Fruit fly (Drosophila melanogaster) whole organism, embryonic: ENCODE data around the gene CG6006.

Source experiments
- ATbp ChIP-seq: fragments of 200-800 bp; sonication (Bioruptor generic); optimal IDR thresholded peaks from 2 replicates; lab custom pipeline; 2017; ENCODE audit warnings: missing biosample characterization, mild to moderate bottlenecking, missing genetic modification characterization, missing genetic modification reagents
- CG1024 ChIP-seq: fragments of 200-800 bp; sonication (Bioruptor generic); IDR thresholded peaks from 2 replicates; pipeline ENCODE4 v1.3.6; 2022; ENCODE audit warnings: missing biosample characterization, missing genetic modification characterization
- CG10565 ChIP-seq: fragments of 200-800 bp; sonication (Bioruptor generic); optimal IDR thresholded peaks from 3 replicates; lab custom pipeline; 2016; ENCODE audit warnings: missing biosample characterization, mild to moderate bottlenecking, missing genetic modification characterization
- CG11456 ChIP-seq: fragments of 200-800 bp; sonication (Bioruptor generic); IDR thresholded peaks from 3 replicates; pipeline ENCODE4 v1.3.6; 2022; ENCODE audit warnings: missing biosample characterization, missing genetic modification characterization
- CG12659 ChIP-seq: fragments of 200-800 bp; sonication (Bioruptor generic); optimal IDR thresholded peaks from 3 replicates; lab custom pipeline; 2017; ENCODE audit warnings: mild to moderate bottlenecking, missing biosample characterization, missing genetic modification reagents, missing genetic modification characterization
- CG13424 ChIP-seq: fragments of 200-800 bp; sonication (Bioruptor generic); optimal IDR thresholded peaks from 2 replicates; lab custom pipeline; 2019; ENCODE audit warnings: missing biosample characterization, mild to moderate bottlenecking, missing genetic modification characterization, moderate library complexity
- CG14441 ChIP-seq: fragments of 200-800 bp; sonication (Bioruptor generic); IDR thresholded peaks from 2 replicates; pipeline ENCODE4 v1.3.6; 2022; ENCODE audit warnings: missing biosample characterization, missing genetic modification characterization
- CG15011 ChIP-seq: fragments of 200-800 bp; sonication (Bioruptor generic); optimal IDR thresholded peaks from 3 replicates; lab custom pipeline; 2018; ENCODE audit warnings: missing biosample characterization, mild to moderate bottlenecking, missing genetic modification characterization
- CG17359 ChIP-seq: fragments of 200-800 bp; sonication (Bioruptor generic); optimal IDR thresholded peaks from 3 replicates; lab custom pipeline; 2018; ENCODE audit warnings: missing biosample characterization, mild to moderate bottlenecking, missing genetic modification characterization, moderate library complexity
- CG17361 ChIP-seq: fragments of 200-800 bp; sonication (Bioruptor generic); IDR thresholded peaks from 3 replicates; pipeline ENCODE4 v1.3.6; 2022; ENCODE audit warnings: missing biosample characterization, missing genetic modification characterization
- CG1792 ChIP-seq: fragments of 200-800 bp; sonication (Bioruptor generic); optimal IDR thresholded peaks from 2 replicates; lab custom pipeline; 2016; ENCODE audit warnings: missing biosample characterization, missing genetic modification characterization
- CG18262 ChIP-seq: fragments of 200-800 bp; optimal IDR thresholded peaks from 3 replicates; lab custom pipeline; 2019; ENCODE audit warnings: missing biosample characterization, mild to moderate bottlenecking, missing genetic modification characterization, moderate library complexity
- CG2202 ChIP-seq: fragments of 200-800 bp; sonication (Bioruptor generic); optimal IDR thresholded peaks from 2 replicates; lab custom pipeline; 2018; ENCODE audit warnings: missing biosample characterization, mild to moderate bottlenecking, missing genetic modification characterization
- CG2875 ChIP-seq: fragments of 200-800 bp; sonication (Bioruptor generic); optimal IDR thresholded peaks from 2 replicates; lab custom pipeline; 2017; ENCODE audit warnings: missing biosample characterization, mild to moderate bottlenecking, missing genetic modification characterization, missing genetic modification reagents
- CG4360 ChIP-seq: fragments of 200-800 bp; sonication (Bioruptor generic); IDR thresholded peaks from 2 replicates; pipeline ENCODE4 v1.3.6; 2022; ENCODE audit warnings: missing biosample characterization, missing genetic modification characterization
- CG4730 ChIP-seq: fragments of 200-800 bp; sonication (Bioruptor generic); IDR thresholded peaks from 2 replicates; pipeline ENCODE4 v1.3.6; 2022; ENCODE audit warnings: missing biosample characterization, missing genetic modification characterization
- CG6175 ChIP-seq: fragments of 200-800 bp; sonication (Bioruptor generic); IDR thresholded peaks from 3 replicates; pipeline ENCODE4 v1.3.6; 2022; ENCODE audit warnings: missing biosample characterization, missing genetic modification characterization
- CG6765 ChIP-seq: fragments of 200-800 bp; sonication (Bioruptor generic); optimal IDR thresholded peaks from 3 replicates; lab custom pipeline; 2017; ENCODE audit warnings: missing biosample characterization, mild to moderate bottlenecking, missing genetic modification characterization
- CG7786 ChIP-seq: fragments of 200-800 bp; sonication (Bioruptor generic); optimal IDR thresholded peaks from 2 replicates; lab custom pipeline; 2016; ENCODE audit warnings: missing biosample characterization, missing genetic modification characterization
- CG8765 ChIP-seq: fragments of 200-800 bp; sonication (Bioruptor generic); IDR thresholded peaks from 2 replicates; pipeline ENCODE4 v1.3.6; 2022; ENCODE audit warnings: missing biosample characterization, missing genetic modification characterization
- CoRest ChIP-seq: fragments of 200-800 bp; sonication (Bioruptor generic); optimal IDR thresholded peaks from 3 replicates; lab custom pipeline; 2018; ENCODE audit warnings: missing biosample characterization, mild to moderate bottlenecking, missing genetic modification characterization, moderate library complexity
- D19B ChIP-seq: fragments of 200-800 bp; sonication (Bioruptor generic); optimal IDR thresholded peaks from 2 replicates; lab custom pipeline; 2017; ENCODE audit warnings: missing biosample characterization, mild to moderate bottlenecking, missing genetic modification characterization
- Dek ChIP-seq: fragments of 200-800 bp; sonication (Bioruptor generic); optimal IDR thresholded peaks from 3 replicates; lab custom pipeline; 2019; ENCODE audit warnings: missing biosample characterization, mild to moderate bottlenecking, missing genetic modification characterization, moderate library complexity
- Dip2 ChIP-seq: fragments of 200-800 bp; sonication (Bioruptor generic); IDR thresholded peaks from 2 replicates; pipeline ENCODE4 v1.3.6; 2022; ENCODE audit warnings: missing biosample characterization, missing genetic modification characterization
- E2f2 ChIP-seq: fragments of 200-800 bp; sonication (Bioruptor generic); IDR thresholded peaks from 2 replicates; pipeline ENCODE4 v1.3.6; 2022; ENCODE audit warnings: missing biosample characterization, missing genetic modification characterization
- Fer1 ChIP-seq: fragments of 200-800 bp; sonication (Bioruptor generic); optimal IDR thresholded peaks from 2 replicates; lab custom pipeline; 2017; ENCODE audit warnings: missing biosample characterization, mild to moderate bottlenecking, missing genetic modification characterization
- Nf-YA ChIP-seq: fragments of 200-800 bp; sonication (Bioruptor generic); IDR thresholded peaks from 2 replicates; pipeline ENCODE4 v1.3.6; 2022; ENCODE audit warnings: missing biosample characterization, missing genetic modification characterization
- Ptx1 ChIP-seq: fragments of 200-800 bp; sonication (Bioruptor generic); IDR thresholded peaks from 2 replicates; pipeline ENCODE4 v1.3.6; 2022; ENCODE audit warnings: missing biosample characterization, missing genetic modification characterization
- Stat92E ChIP-seq, 3 experiments: fragments of >200 bp in 2 of 3; fragments of 200-800 bp in 1 of 3; sonication (Bioruptor generic) in 1 of 3; optimal IDR thresholded peaks; 2 replicates each; lab custom pipeline; 2017 to 2019; ENCODE audit warnings: missing biosample characterization in 3 of 3, missing genetic modification characterization in 3 of 3, mild to moderate bottlenecking in 1 of 3, moderate library complexity in 1 of 3
- Taf1 ChIP-seq: fragments of 200-800 bp; sonication (Bioruptor generic); IDR thresholded peaks from 2 replicates; pipeline ENCODE4 v1.3.6; 2022; ENCODE audit warnings: missing biosample characterization, missing genetic modification characterization
- ato ChIP-seq: fragments of 200-800 bp; sonication (Bioruptor generic); IDR thresholded peaks from 2 replicates; pipeline ENCODE4 v1.3.6; 2022; ENCODE audit warnings: missing biosample characterization, missing genetic modification characterization; ENCODE audit not compliant: partially characterized antibody
- cad ChIP-seq: fragments of >200 bp; optimal IDR thresholded peaks from 2 replicates; lab custom pipeline; 2017; ENCODE audit warnings: missing biosample characterization, missing genetic modification characterization
- caup ChIP-seq: fragments of 200-800 bp; sonication (Bioruptor generic); optimal IDR thresholded peaks from 3 replicates; lab custom pipeline; 2017; ENCODE audit warnings: missing biosample characterization, mild to moderate bottlenecking, missing genetic modification characterization, moderate library complexity; ENCODE audit not compliant: severe bottlenecking
- emc ChIP-seq: fragments of 200-800 bp; sonication (Bioruptor generic); optimal IDR thresholded peaks from 2 replicates; lab custom pipeline; 2016; ENCODE audit warnings: missing biosample characterization, missing genetic modification characterization
- gcm ChIP-seq: fragments of 200-800 bp; sonication (Bioruptor generic); optimal IDR thresholded peaks from 2 replicates; lab custom pipeline; 2019; ENCODE audit warnings: missing biosample characterization, mild to moderate bottlenecking, missing genetic modification characterization, moderate library complexity
- jumu ChIP-seq: fragments of 200-800 bp; sonication (Bioruptor generic); optimal IDR thresholded peaks from 3 replicates; lab custom pipeline; 2016; ENCODE audit warnings: missing biosample characterization, missing genetic modification characterization
- kah ChIP-seq: fragments of 200-800 bp; sonication (Bioruptor generic); optimal IDR thresholded peaks from 2 replicates; lab custom pipeline; 2018; ENCODE audit warnings: missing biosample characterization, mild to moderate bottlenecking, missing genetic modification characterization
- lov ChIP-seq, 2 experiments: fragments of 200-800 bp in 1 of 2; fragments of >200 bp in 1 of 2; sonication (Bioruptor generic) in 1 of 2; IDR thresholded peaks in 1 of 2; optimal IDR thresholded peaks in 1 of 2; 2 replicates in 1 of 2; 3 replicates in 1 of 2; pipeline versions ENCODE4 v1.3.6 to Lab custom; 2017 to 2022; ENCODE audit warnings: missing biosample characterization in 1 of 2, missing genetic modification characterization in 1 of 2
- nerfin-2 ChIP-seq: fragments of 200-800 bp; sonication (Bioruptor generic); IDR thresholded peaks from 2 replicates; pipeline ENCODE4 v1.3.6; 2022; ENCODE audit warnings: missing biosample characterization, missing genetic modification characterization; ENCODE audit not compliant: partially characterized antibody
- onecut ChIP-seq: fragments of 200-800 bp; sonication (Bioruptor generic); IDR thresholded peaks from 2 replicates; pipeline ENCODE4 v1.3.6; 2022; ENCODE audit warnings: missing biosample characterization, missing genetic modification characterization
- pfk ChIP-seq: fragments of 200-800 bp; sonication (Bioruptor generic); optimal IDR thresholded peaks from 2 replicates; lab custom pipeline; 2018; ENCODE audit warnings: missing biosample characterization, mild to moderate bottlenecking, missing genetic modification characterization, moderate library complexity
- pros ChIP-seq: fragments of 200-800 bp; sonication (Bioruptor generic); optimal IDR thresholded peaks from 3 replicates; lab custom pipeline; 2019; ENCODE audit warnings: missing biosample characterization, mild to moderate bottlenecking, missing genetic modification characterization, moderate library complexity
- sens ChIP-seq: fragments of 200-800 bp; sonication (Bioruptor generic); peaks from one replicate; lab custom pipeline; 2016; ENCODE audit warnings: missing biosample characterization, missing genetic modification characterization
- sqz ChIP-seq: fragments of 200-800 bp; sonication (Bioruptor generic); optimal IDR thresholded peaks from 3 replicates; lab custom pipeline; 2018; ENCODE audit warnings: missing biosample characterization, mild to moderate bottlenecking, missing genetic modification characterization
- tio ChIP-seq: fragments of 200-800 bp; sonication (Bioruptor generic); optimal IDR thresholded peaks from 2 replicates; lab custom pipeline; 2017; ENCODE audit warnings: missing biosample characterization, missing genetic modification characterization, inconsistent platforms
- wdn ChIP-seq: fragments of 200-800 bp; sonication (Bioruptor generic); IDR thresholded peaks from 2 replicates; pipeline ENCODE4 v1.3.6; 2022; ENCODE audit warnings: missing biosample characterization, missing genetic modification characterization
- wek ChIP-seq: fragments of 200-800 bp; sonication (Bioruptor generic); optimal IDR thresholded peaks from 3 replicates; lab custom pipeline; 2018; ENCODE audit warnings: missing biosample characterization, mild to moderate bottlenecking, missing genetic modification characterization, moderate library complexity
- wor ChIP-seq: fragments of 200-800 bp; sonication (Bioruptor generic); IDR thresholded peaks from 2 replicates; pipeline ENCODE4 v1.3.6; 2022; ENCODE audit warnings: missing biosample characterization, missing genetic modification characterization
- zf30C ChIP-seq: fragments of 200-800 bp; sonication (Bioruptor generic); optimal IDR thresholded peaks from 3 replicates; lab custom pipeline; 2018; ENCODE audit warnings: missing biosample characterization, mild to moderate bottlenecking, missing genetic modification characterization

The CG6006 gene

dm6 chr3R:16208106-16208780, 53.5 kb downstream of the CG6006 start (continued):
- TF ChIP-seq wdn (GFP tag; lab: Robert Waterston, UW): no peak
- TF ChIP-seq lov (optimal IDR thresholded peaks at IDR 0.05; lab: Kevin White, UChicago): no peak
- TF ChIP-seq lov (GFP tag; IDR thresholded peaks at IDR 0.05; lab: Robert Waterston, UW): no peak
- TF ChIP-seq onecut (GFP tag; lab: Robert Waterston, UW): no peak
- TF ChIP-seq CG17361: no peak
- TF ChIP-seq CG2875 (GFP tag; lab: Kevin White, UChicago): no peak
- TF ChIP-seq CoRest (tag; lab: Kevin White, UChicago): peak; percentile 24
- no peak for TF ChIP-seq Dip2
- peak; percentile 46 for TF ChIP-seq kah
- TF ChIP-seq CG1792 (GFP tag; lab: Kevin White, UChicago): no peak
- no peak for TF ChIP-seq emc (GFP tag; lab: Kevin White, UChicago)
- TF ChIP-seq ATbp (GFP tag; lab: Kevin White, UChicago): no peak
- TF ChIP-seq CG12659 (GFP tag; lab: Kevin White, UChicago): peak; percentile 15
- TF ChIP-seq caup (GFP tag; lab: Kevin White, UChicago): peak; percentile 28
- TF ChIP-seq CG4360 (GFP tag; lab: Robert Waterston, UW): peak; percentile 43; the same call in 1 of the 2 replicates
- no peak for TF ChIP-seq CG10565
- TF ChIP-seq gcm: no peak
- no peak for TF ChIP-seq CG4730 (GFP tag; lab: Robert Waterston, UW)
- TF ChIP-seq E2f2 (GFP tag; lab: Robert Waterston, UW): no peak
- TF ChIP-seq pros (GFP tag; lab: Kevin White, UChicago): peak; percentile 88
- TF ChIP-seq D19B: no peak
- TF ChIP-seq wor (GFP tag; lab: Robert Waterston, UW): no peak
- no peak for TF ChIP-seq CG1024
- TF ChIP-seq CG17359: peak; percentile 41
- peak; percentile 40; the same call in 1 of the 2 replicates for TF ChIP-seq Taf1 (GFP tag; lab: Robert Waterston, UW)
- TF ChIP-seq sens (GFP tag; lab: Kevin White, UChicago): no peak
- TF ChIP-seq nerfin-2 (GFP tag; lab: Robert Waterston, UW): no peak
- TF ChIP-seq CG7786 (GFP tag; lab: Kevin White, UChicago): no peak
- TF ChIP-seq jumu (GFP tag; lab: Kevin White, UChicago): no peak
- peak in 1 of 3 experiments; percentile 20 for TF ChIP-seq Stat92E (GFP tag; optimal IDR thresholded peaks at IDR 0.05; lab: Kevin White, UChicago)
- TF ChIP-seq CG6765: peak; percentile 11
- 0 out of 2 replicates have a peak, but pooled peaks have one; percentile 32 for TF ChIP-seq Nf-YA (GFP tag; lab: Robert Waterston, UW)
- no peak for TF ChIP-seq Ptx1 (GFP tag; lab: Robert Waterston, UW)
- peak; percentile 88 for TF ChIP-seq sqz
- peak; percentile 5; the same call in 1 of the 2 replicates for TF ChIP-seq CG14441
- no peak for TF ChIP-seq cad (GFP tag; lab: Kevin White, UChicago)
- TF ChIP-seq pfk (GFP tag; lab: Kevin White, UChicago): peak; percentile 54
- TF ChIP-seq CG6175 (GFP tag; lab: Robert Waterston, UW): peak; percentile 96
- no peak for TF ChIP-seq CG18262 (tag; lab: Kevin White, UChicago)
- peak; percentile 49 for TF ChIP-seq Fer1 (GFP tag; lab: Kevin White, UChicago)
- TF ChIP-seq tio (GFP tag; lab: Kevin White, UChicago): no peak
- TF ChIP-seq zf30C (GFP tag; lab: Kevin White, UChicago): no peak
- no peak for TF ChIP-seq CG15011 (GFP tag; lab: Kevin White, UChicago)
- TF ChIP-seq wek (GFP tag; lab: Kevin White, UChicago): peak; percentile 3
- peak; percentile 56 for TF ChIP-seq Dek
- TF ChIP-seq CG2202 (tag; lab: Kevin White, UChicago): no peak
- TF ChIP-seq CG13424 (tag; lab: Kevin White, UChicago): no peak
- no peak for TF ChIP-seq ato (GFP tag; lab: Robert Waterston, UW)
- 0 out of 3 replicates have a peak, but pooled peaks have one; percentile 36 for TF ChIP-seq CG11456
- TF ChIP-seq CG8765 (GFP tag; lab: Robert Waterston, UW): no peak
